Fruit fly (Drosophila melanogaster) whole organism, prepupa: ENCODE measurements around the gene dally.

ENCODE experiments used
- Blimp-1 ChIP-seq: fragments of 200-800 bp; sonication (Bioruptor generic); optimal IDR thresholded peaks from 3 replicates; lab custom pipeline; 2017; ENCODE audit warnings: missing biosample characterization, missing genetic modification characterization, mild to moderate bottlenecking, moderate library complexity, missing genetic modification reagents
- CG11762 ChIP-seq: fragments of 200-800 bp; sonication (Bioruptor generic); optimal IDR thresholded peaks from 3 replicates; lab custom pipeline; 2016; ENCODE audit warnings: missing biosample characterization, missing genetic modification characterization; ENCODE audit not compliant: insufficient read depth
- CG11902 ChIP-seq: fragments of 200-800 bp; sonication (Bioruptor generic); optimal IDR thresholded peaks from 3 replicates; lab custom pipeline; 2016; ENCODE audit warnings: missing biosample characterization, missing genetic modification characterization
- CG15336 ChIP-seq: fragments of 200-800 bp; sonication (Bioruptor generic); IDR thresholded peaks from 2 replicates; pipeline ENCODE4 v1.3.6; 2022; ENCODE audit warnings: missing biosample characterization, missing genetic modification characterization
- CG1621 ChIP-seq: fragments of 200-800 bp; sonication (Bioruptor generic); optimal IDR thresholded peaks from 3 replicates; lab custom pipeline; 2018; ENCODE audit warnings: missing biosample characterization, mild to moderate bottlenecking, missing genetic modification characterization
- CG31627 ChIP-seq: fragments of 200-800 bp; sonication (Bioruptor generic); optimal IDR thresholded peaks from 3 replicates; lab custom pipeline; 2016; ENCODE audit warnings: missing biosample characterization, missing genetic modification characterization
- CG32006 ChIP-seq: fragments of 200-800 bp; sonication (Bioruptor generic); optimal IDR thresholded peaks from 3 replicates; lab custom pipeline; 2017; ENCODE audit warnings: missing biosample characterization, mild to moderate bottlenecking, missing genetic modification characterization
- CG34406 ChIP-seq: fragments of 200-800 bp; sonication (Bioruptor generic); optimal IDR thresholded peaks from 3 replicates; lab custom pipeline; 2016; ENCODE audit warnings: missing biosample characterization, missing genetic modification characterization
- CG4318 ChIP-seq: fragments of 200-800 bp; sonication (Bioruptor generic); optimal IDR thresholded peaks from 3 replicates; lab custom pipeline; 2017; ENCODE audit warnings: missing biosample characterization, mild to moderate bottlenecking, missing genetic modification characterization
- CG6163 ChIP-seq: fragments of 200-800 bp; sonication (Bioruptor generic); IDR thresholded peaks from 3 replicates; pipeline ENCODE4 v1.3.6; 2022; ENCODE audit warnings: missing biosample characterization, missing genetic modification characterization
- CG6276 ChIP-seq: fragments of 200-800 bp; sonication (Bioruptor generic); optimal IDR thresholded peaks from 2 replicates; lab custom pipeline; 2017; ENCODE audit warnings: missing biosample characterization, mild to moderate bottlenecking, missing genetic modification characterization
- CG6792 ChIP-seq: fragments of 200-800 bp; sonication (Bioruptor generic); optimal IDR thresholded peaks from 3 replicates; lab custom pipeline; 2016; ENCODE audit warnings: missing biosample characterization, missing genetic modification characterization
- CG6808 ChIP-seq: fragments of 200-800 bp; sonication (Bioruptor generic); optimal IDR thresholded peaks from 3 replicates; lab custom pipeline; 2017; ENCODE audit warnings: missing biosample characterization, missing genetic modification characterization, mild to moderate bottlenecking, moderate library complexity, missing genetic modification reagents
- CG8119 ChIP-seq: fragments of 200-800 bp; sonication (Bioruptor generic); IDR thresholded peaks from 3 replicates; pipeline ENCODE4 v1.3.6; 2022; ENCODE audit warnings: missing biosample characterization, missing genetic modification characterization
- CG8632 ChIP-seq: fragments of 200-800 bp; sonication (Bioruptor generic); optimal IDR thresholded peaks from 3 replicates; lab custom pipeline; 2016; ENCODE audit warnings: missing biosample characterization, missing genetic modification characterization
- Eip75B ChIP-seq: fragments of 200-800 bp; sonication (Bioruptor generic); optimal IDR thresholded peaks from 3 replicates; lab custom pipeline; 2016; ENCODE audit warnings: missing biosample characterization, missing genetic modification characterization
- Eip78C ChIP-seq: fragments of 200-800 bp; sonication (Bioruptor generic); peaks from one replicate; lab custom pipeline; 2016; ENCODE audit warnings: missing biosample characterization, missing genetic modification characterization
- Ets21C ChIP-seq: fragments of 200-800 bp; sonication (Bioruptor generic); optimal IDR thresholded peaks from 3 replicates; lab custom pipeline; 2016; ENCODE audit warnings: missing biosample characterization, missing genetic modification characterization
- Hr38 ChIP-seq: sonication (Bioruptor generic); optimal IDR thresholded peaks from 2 replicates; lab custom pipeline; 2016; ENCODE audit warnings: missing biosample characterization, missing genetic modification characterization
- Lpt ChIP-seq: fragments of 200-800 bp; sonication (Bioruptor generic); optimal IDR thresholded peaks from 3 replicates; lab custom pipeline; 2016; ENCODE audit warnings: missing biosample characterization, missing genetic modification characterization
- Met ChIP-seq: fragments of 200-800 bp; sonication (Bioruptor generic); optimal IDR thresholded peaks from 3 replicates; lab custom pipeline; 2016; ENCODE audit warnings: missing biosample characterization, missing genetic modification characterization
- OdsH ChIP-seq: fragments of 200-800 bp; sonication (Bioruptor generic); optimal IDR thresholded peaks from 3 replicates; lab custom pipeline; 2016; ENCODE audit warnings: missing biosample characterization, missing genetic modification characterization
- Smox ChIP-seq: fragments of 200-800 bp; sonication (Bioruptor generic); optimal IDR thresholded peaks from 3 replicates; lab custom pipeline; 2016; ENCODE audit warnings: missing biosample characterization, missing genetic modification characterization
- Sox15 ChIP-seq: fragments of 200-800 bp; sonication (Bioruptor generic); optimal IDR thresholded peaks from 3 replicates; lab custom pipeline; 2016; ENCODE audit warnings: missing biosample characterization, missing genetic modification characterization
- achi ChIP-seq: fragments of 200-800 bp; sonication (Bioruptor generic); optimal IDR thresholded peaks from 3 replicates; lab custom pipeline; 2016; ENCODE audit warnings: missing biosample characterization, missing genetic modification characterization
- dsx ChIP-seq: fragments of 200-800 bp; optimal IDR thresholded peaks from 3 replicates; lab custom pipeline; 2019; ENCODE audit warnings: missing biosample characterization, mild to moderate bottlenecking, missing genetic modification characterization, moderate library complexity; ENCODE audit not compliant: poor library complexity, severe bottlenecking
- eg ChIP-seq: fragments of 200-800 bp; sonication (Bioruptor generic); IDR thresholded peaks from 3 replicates; pipeline ENCODE4 v1.3.6; 2022; ENCODE audit warnings: missing biosample characterization, missing genetic modification characterization
- fd59A ChIP-seq: fragments of 200-800 bp; sonication (Bioruptor generic); optimal IDR thresholded peaks from 2 replicates; lab custom pipeline; 2017; ENCODE audit warnings: missing biosample characterization, mild to moderate bottlenecking, missing genetic modification characterization, missing genetic modification reagents
- fd85E ChIP-seq: fragments of 200-800 bp; sonication (Bioruptor generic); optimal IDR thresholded peaks from 3 replicates; lab custom pipeline; 2016; ENCODE audit warnings: missing biosample characterization, missing genetic modification characterization
- lz ChIP-seq: fragments of 200-800 bp; sonication (Bioruptor generic); optimal IDR thresholded peaks from 3 replicates; lab custom pipeline; 2016; ENCODE audit warnings: missing biosample characterization, missing genetic modification characterization
- spab ChIP-seq: fragments of 200-800 bp; sonication (Bioruptor generic); optimal IDR thresholded peaks from 2 replicates; lab custom pipeline; 2017; ENCODE audit warnings: missing biosample characterization, mild to moderate bottlenecking, missing genetic modification characterization, missing genetic modification reagents
- ss ChIP-seq, 2 experiments: fragments of 200-800 bp; sonication (Bioruptor generic); optimal IDR thresholded peaks; 2 replicates in 1 of 2; 3 replicates in 1 of 2; lab custom pipeline; 2017 to 2018; ENCODE audit warnings: mild to moderate bottlenecking in 2 of 2, missing biosample characterization in 2 of 2, missing genetic modification characterization in 2 of 2, moderate library complexity in 1 of 2
- svp ChIP-seq: fragments of 200-800 bp; sonication (Bioruptor generic); peaks from one replicate; lab custom pipeline; 2016; ENCODE audit warnings: missing biosample characterization, missing genetic modification characterization
- topi ChIP-seq: fragments of 200-800 bp; sonication (Bioruptor generic); optimal IDR thresholded peaks from 3 replicates; lab custom pipeline; 2016; ENCODE audit warnings: missing biosample characterization, missing genetic modification characterization
- vri ChIP-seq: fragments of 200-800 bp; sonication (Bioruptor generic); optimal IDR thresholded peaks from 3 replicates; lab custom pipeline; 2016; ENCODE audit warnings: missing biosample characterization, mild to moderate bottlenecking, missing genetic modification characterization

Gene dally

dm6 chr3L:8850784-8851704 is 23.7 kb downstream of the dally start:
- TF ChIP-seq fd59A (no peak), CG11902 (GFP tag; lab: Kevin White, UChicago) (no peak), Blimp-1 (GFP tag; lab: Kevin White, UChicago) (no peak), CG4318 (GFP tag; lab: Kevin White, UChicago) (no peak), CG1621 (tag; lab: Kevin White, UChicago) (no peak), svp (GFP tag; lab: Kevin White, UChicago) (peak; percentile 62), CG34406 (GFP tag; lab: Kevin White, UChicago) (no peak), OdsH (GFP tag; lab: Kevin White, UChicago) (no peak), CG8632 (GFP tag; lab: Kevin White, UChicago) (no peak), Hr38 (GFP tag; lab: Kevin White, UChicago) (no peak), lz (GFP tag; lab: Kevin White, UChicago) (no peak), CG6808 (peak; percentile 1), Eip75B (GFP tag; lab: Kevin White, UChicago) (no peak), CG32006 (peak; percentile 19), dsx (GFP tag; lab: Kevin White, UChicago) (peak; percentile 58), CG8119 (GFP tag; lab: Robert Waterston, UW) (0 out of 3 replicates have a peak, but pooled peaks have one; percentile 18), Lpt (GFP tag; lab: Kevin White, UChicago) (no peak), Eip78C (GFP tag; lab: Kevin White, UChicago) (peak; percentile 54)
- TF ChIP-seq, all 60 proteins: peak for 6

- TF ChIP-seq OdsH (GFP tag; lab: Kevin White, UChicago): no peak
- no peak for TF ChIP-seq CG34406 (GFP tag; lab: Kevin White, UChicago)
- no peak for TF ChIP-seq Smox (GFP tag; lab: Kevin White, UChicago)
- peak; percentile 48 to 96 for TF ChIP-seq ss (GFP tag; optimal IDR thresholded peaks at IDR 0.05; lab: Kevin White, UChicago)
- TF ChIP-seq spab (GFP tag; lab: Kevin White, UChicago): no peak
These were observed 24.6 kb downstream of the dally start for dm6 chr3L:8851950-8852349.

- TF ChIP-seq CG31627 (GFP tag; lab: Kevin White, UChicago) (peak; percentile 26), Met (no peak), CG6792 (GFP tag; lab: Kevin White, UChicago) (no peak), CG6163 (GFP tag; lab: Robert Waterston, UW) (peak; percentile 5; the same call in 1 of the 3 replicates), vri (no peak), CG1621 (tag; lab: Kevin White, UChicago) (no peak), fd59A (no peak), CG15336 (GFP tag; lab: Robert Waterston, UW) (no peak), CG11762 (GFP tag; lab: Kevin White, UChicago) (no peak), topi (no peak), lz (GFP tag; lab: Kevin White, UChicago) (peak; percentile 13), CG6276 (GFP tag; lab: Kevin White, UChicago) (no peak), Sox15 (GFP tag; lab: Kevin White, UChicago) (no peak), fd85E (no peak), eg (no peak), Lpt (GFP tag; lab: Kevin White, UChicago) (no peak), svp (GFP tag; lab: Kevin White, UChicago) (peak; percentile 35), Eip78C (GFP tag; lab: Kevin White, UChicago) (no peak), CG11902 (GFP tag; lab: Kevin White, UChicago) (no peak), achi (GFP tag; lab: Kevin White, UChicago) (no peak), spab (GFP tag; lab: Kevin White, UChicago) (no peak), Ets21C (no peak)
These were observed 25.6 kb downstream of the dally start for dm6 chr3L:8852907-8853306.
